Worm (Caenorhabditis elegans) whole organism, late embryonic: ENCODE data around the gene nhr-175.

Experiments
- C08G9.2 ChIP-seq: sonication (generic microtip); optimal IDR thresholded peaks from 2 replicates; lab custom pipeline; 2016; ENCODE audit warnings: mild to moderate bottlenecking, missing genetic modification characterization, moderate library complexity, missing compliant biosample characterization
- ceh-24 ChIP-seq: sonication (generic microtip); optimal IDR thresholded peaks from 2 replicates; lab custom pipeline; 2016; ENCODE audit warnings: mild to moderate bottlenecking, missing genetic modification characterization, missing compliant biosample characterization
- nhr-11 ChIP-seq: fragments of 150-350 bp; optimal IDR thresholded peaks from 2 replicates; lab custom pipeline; 2014; ENCODE audit warnings: missing biosample characterization, missing genetic modification characterization
- pag-3 ChIP-seq: sonication (generic microtip); optimal IDR thresholded peaks from 2 replicates; lab custom pipeline; 2016; ENCODE audit warnings: missing compliant biosample characterization, missing genetic modification characterization, borderline replicate concordance
- syd-9 ChIP-seq: sonication (generic microtip); optimal IDR thresholded peaks from 2 replicates; lab custom pipeline; 2016; ENCODE audit warnings: mild to moderate bottlenecking, missing genetic modification characterization, moderate library complexity, missing compliant biosample characterization
- unc-55 ChIP-seq: sonication (generic microtip); optimal IDR thresholded peaks from 2 replicates; lab custom pipeline; 2017; ENCODE audit warnings: missing biosample characterization, missing genetic modification reagents, missing genetic modification characterization

ce11 chrV:13856376-13856775 lies 10.1 kb upstream of the nhr-175 start, which contains the start of gene srx-134:
- no peak for TF ChIP-seq pag-3 (tag; lab: Kevin White, UChicago)
- TF ChIP-seq ceh-24 (tag; lab: Kevin White, UChicago) = no peak
- TF ChIP-seq C08G9.2 (tag; lab: Kevin White, UChicago) = no peak
- no peak for TF ChIP-seq syd-9 (tag; lab: Kevin White, UChicago)
- no peak for TF ChIP-seq nhr-11
- TF ChIP-seq unc-55 (GFP tag; lab: Kevin White, UChicago) = no peak
